Fruit fly (Drosophila melanogaster) whole organism, embryonic: ENCODE data around the gene CG13670.

Experiments used
- Ada2b ChIP-seq: fragments of 200-800 bp; sonication (Bioruptor generic); IDR thresholded peaks from 2 replicates; pipeline ENCODE4 v1.3.6; 2022; ENCODE audit warnings: missing biosample characterization, missing genetic modification characterization
- Atf6 ChIP-seq: fragments of 200-800 bp; sonication (Bioruptor generic); IDR thresholded peaks from 2 replicates; pipeline ENCODE4 v1.3.6; 2022; ENCODE audit warnings: missing biosample characterization, missing genetic modification characterization
- CG10366 ChIP-seq: fragments of 200-800 bp; sonication (Bioruptor generic); IDR thresholded peaks from 2 replicates; pipeline ENCODE4 v1.3.6; 2022; ENCODE audit warnings: missing biosample characterization, missing genetic modification characterization
- CG11560 ChIP-seq: fragments of 200-800 bp; sonication (Bioruptor generic); IDR thresholded peaks from 3 replicates; pipeline ENCODE4 v1.3.6; 2022; ENCODE audit warnings: missing biosample characterization, missing genetic modification characterization
- CG11723 ChIP-seq: fragments of 200-800 bp; sonication (Bioruptor generic); optimal IDR thresholded peaks from 2 replicates; lab custom pipeline; 2017; ENCODE audit warnings: missing biosample characterization, mild to moderate bottlenecking, missing genetic modification characterization
- CG12219 ChIP-seq: fragments of 200-800 bp; sonication (Bioruptor generic); optimal IDR thresholded peaks from 3 replicates; lab custom pipeline; 2018; ENCODE audit warnings: missing biosample characterization, mild to moderate bottlenecking, missing genetic modification characterization
- CG1233 ChIP-seq: fragments of 200-800 bp; sonication (Bioruptor generic); optimal IDR thresholded peaks from 4 replicates; lab custom pipeline; 2018; ENCODE audit warnings: missing biosample characterization, mild to moderate bottlenecking, missing genetic modification characterization
- CG14441 ChIP-seq: fragments of 200-800 bp; sonication (Bioruptor generic); IDR thresholded peaks from 2 replicates; pipeline ENCODE4 v1.3.6; 2022; ENCODE audit warnings: missing biosample characterization, missing genetic modification characterization
- CG14860 ChIP-seq: fragments of 200-800 bp; sonication (Bioruptor generic); IDR thresholded peaks from 3 replicates; pipeline ENCODE4 v1.3.6; 2022; ENCODE audit warnings: missing biosample characterization, missing genetic modification characterization; ENCODE audit not compliant: partially characterized antibody
- CG1602 ChIP-seq: fragments of 200-800 bp; sonication (Bioruptor generic); optimal IDR thresholded peaks from 3 replicates; lab custom pipeline; 2016; ENCODE audit warnings: missing biosample characterization, missing genetic modification characterization
- CG17912 ChIP-seq: fragments of 200-800 bp; sonication (Bioruptor generic); optimal IDR thresholded peaks from 2 replicates; lab custom pipeline; 2018; ENCODE audit warnings: missing biosample characterization, mild to moderate bottlenecking, missing genetic modification characterization
- CG2678 ChIP-seq: fragments of 200-800 bp; sonication (Bioruptor generic); optimal IDR thresholded peaks from 3 replicates; lab custom pipeline; 2019; ENCODE audit warnings: missing biosample characterization, mild to moderate bottlenecking, missing genetic modification characterization, moderate library complexity
- CG31441 ChIP-seq: fragments of 200-800 bp; sonication (Bioruptor generic); IDR thresholded peaks from 2 replicates; pipeline ENCODE4 v1.3.6; 2022; ENCODE audit warnings: missing biosample characterization, missing genetic modification characterization
- CG43689 ChIP-seq: fragments of 200-800 bp; sonication (Bioruptor generic); IDR thresholded peaks from 2 replicates; pipeline ENCODE4 v1.3.6; 2022; ENCODE audit warnings: missing biosample characterization, missing genetic modification characterization
- CG4617 ChIP-seq: fragments of 200-800 bp; sonication (Bioruptor generic); optimal IDR thresholded peaks from 3 replicates; lab custom pipeline; 2016; ENCODE audit warnings: missing biosample characterization, missing genetic modification characterization, borderline replicate concordance
- CG6791 ChIP-seq: fragments of 200-800 bp; sonication (Bioruptor generic); IDR thresholded peaks from 3 replicates; pipeline ENCODE4 v1.3.6; 2022; ENCODE audit warnings: missing biosample characterization, missing genetic modification characterization; ENCODE audit not compliant: partially characterized antibody
- CG7839 ChIP-seq: fragments of 200-800 bp; sonication (Bioruptor generic); optimal IDR thresholded peaks from 3 replicates; lab custom pipeline; 2018; ENCODE audit warnings: missing biosample characterization, mild to moderate bottlenecking, missing genetic modification characterization, moderate library complexity
- CG7963 ChIP-seq: fragments of 200-800 bp; sonication (Bioruptor generic); IDR thresholded peaks from 3 replicates; pipeline ENCODE4 v1.3.6; 2022; ENCODE audit warnings: missing biosample characterization, missing genetic modification characterization; ENCODE audit not compliant: partially characterized antibody
- CG8944 ChIP-seq: fragments of 200-800 bp; sonication (Bioruptor generic); optimal IDR thresholded peaks from 3 replicates; lab custom pipeline; 2016; ENCODE audit warnings: missing biosample characterization, missing genetic modification characterization
- CoRest ChIP-seq: fragments of 200-800 bp; sonication (Bioruptor generic); optimal IDR thresholded peaks from 3 replicates; lab custom pipeline; 2018; ENCODE audit warnings: missing biosample characterization, mild to moderate bottlenecking, missing genetic modification characterization, moderate library complexity
- Dad ChIP-seq: fragments of 200-800 bp; sonication (Bioruptor generic); optimal IDR thresholded peaks from 3 replicates; lab custom pipeline; 2016; ENCODE audit warnings: missing biosample characterization, missing genetic modification characterization
- Dll ChIP-seq: fragments of 200-800 bp; sonication (Bioruptor generic); IDR thresholded peaks from 4 replicates; pipeline ENCODE4 v1.3.6; 2022; ENCODE audit warnings: missing biosample characterization, missing genetic modification characterization; ENCODE audit not compliant: partially characterized antibody
- Dref ChIP-seq: fragments of 200-800 bp; sonication (Bioruptor generic); IDR thresholded peaks from 2 replicates; pipeline ENCODE4 v1.3.6; 2022; ENCODE audit warnings: missing biosample characterization, missing genetic modification characterization
- Gsc ChIP-seq: fragments of 200-800 bp; sonication (Bioruptor generic); IDR thresholded peaks from 2 replicates; pipeline ENCODE4 v1.3.6; 2022; ENCODE audit warnings: missing biosample characterization, missing genetic modification characterization
- HHEX ChIP-seq: fragments of 200-800 bp; sonication (Bioruptor generic); optimal IDR thresholded peaks from 3 replicates; lab custom pipeline; 2017; ENCODE audit warnings: missing biosample characterization, mild to moderate bottlenecking, missing genetic modification characterization, missing genetic modification reagents
- HLH3B ChIP-seq: fragments of 200-800 bp; sonication (Bioruptor generic); IDR thresholded peaks from 2 replicates; pipeline ENCODE4 v1.3.6; 2022; ENCODE audit warnings: missing biosample characterization, missing genetic modification characterization
- Lpt ChIP-seq: fragments of >200 bp; optimal IDR thresholded peaks from 2 replicates; lab custom pipeline; 2018; ENCODE audit warnings: missing biosample characterization, missing genetic modification characterization
- Oli ChIP-seq: fragments of 200-800 bp; sonication (Bioruptor generic); optimal IDR thresholded peaks from 2 replicates; lab custom pipeline; 2018; ENCODE audit warnings: missing biosample characterization, mild to moderate bottlenecking, missing genetic modification characterization, moderate library complexity
- Ptx1 ChIP-seq: fragments of 200-800 bp; sonication (Bioruptor generic); IDR thresholded peaks from 2 replicates; pipeline ENCODE4 v1.3.6; 2022; ENCODE audit warnings: missing biosample characterization, missing genetic modification characterization
- Six4 ChIP-seq: fragments of 200-800 bp; sonication (Bioruptor generic); optimal IDR thresholded peaks from 2 replicates; lab custom pipeline; 2016; ENCODE audit warnings: missing biosample characterization, missing genetic modification characterization
- Tbp ChIP-seq: fragments of >200 bp; optimal IDR thresholded peaks from 2 replicates; lab custom pipeline; 2018; ENCODE audit warnings: missing biosample characterization, missing genetic modification characterization
- ash1 ChIP-seq: fragments of 200-800 bp; sonication (Bioruptor generic); optimal IDR thresholded peaks from 2 replicates; lab custom pipeline; 2018; ENCODE audit warnings: missing biosample characterization, mild to moderate bottlenecking, missing genetic modification characterization
- cg ChIP-seq: fragments of 200-800 bp; sonication (Bioruptor generic); optimal IDR thresholded peaks from 3 replicates; lab custom pipeline; 2019; ENCODE audit warnings: missing biosample characterization, mild to moderate bottlenecking, missing genetic modification characterization, moderate library complexity
- ci ChIP-seq: fragments of 200-800 bp; sonication (Bioruptor generic); IDR thresholded peaks from 3 replicates; pipeline ENCODE4 v1.3.6; 2022; ENCODE audit warnings: missing biosample characterization, missing genetic modification characterization
- crc ChIP-seq: fragments of 200-800 bp; sonication (Bioruptor generic); optimal IDR thresholded peaks from 2 replicates; lab custom pipeline; 2016; ENCODE audit warnings: missing biosample characterization, missing genetic modification characterization
- disco-r ChIP-seq: fragments of 200-800 bp; sonication (Bioruptor generic); optimal IDR thresholded peaks from 2 replicates; lab custom pipeline; 2016; ENCODE audit warnings: missing biosample characterization, missing genetic modification characterization
- emc ChIP-seq: fragments of 200-800 bp; sonication (Bioruptor generic); optimal IDR thresholded peaks from 2 replicates; lab custom pipeline; 2016; ENCODE audit warnings: missing biosample characterization, missing genetic modification characterization
- esg ChIP-seq: fragments of 200-800 bp; sonication (Bioruptor generic); conservative IDR thresholded peaks from 2 replicates; pipeline ENCODE4 v1.3.6; 2022; ENCODE audit warnings: missing biosample characterization, missing genetic modification characterization
- fd96Cb ChIP-seq: fragments of 200-800 bp; sonication (Bioruptor generic); optimal IDR thresholded peaks from 2 replicates; lab custom pipeline; 2018; ENCODE audit warnings: missing biosample characterization, mild to moderate bottlenecking, missing genetic modification characterization, moderate library complexity
- hkb ChIP-seq, 2 experiments: fragments of 200-800 bp in 1 of 2; fragments of >200 bp in 1 of 2; sonication (Bioruptor generic) in 1 of 2; IDR thresholded peaks in 1 of 2; optimal IDR thresholded peaks in 1 of 2; 2 replicates each; pipeline versions ENCODE4 v1.3.6 to Lab custom; 2017 to 2022; ENCODE audit warnings: missing biosample characterization in 1 of 2, missing genetic modification characterization in 1 of 2
- insv ChIP-seq, 2 experiments: fragments of 200-800 bp; sonication (Bioruptor generic); optimal IDR thresholded peaks; 3 replicates each; lab custom pipeline; 2016 to 2018; ENCODE audit warnings: missing biosample characterization in 2 of 2, missing genetic modification characterization in 2 of 2
- lab ChIP-seq: fragments of 200-800 bp; sonication (Bioruptor generic); optimal IDR thresholded peaks from 3 replicates; lab custom pipeline; 2017; ENCODE audit warnings: missing biosample characterization, missing genetic modification characterization, mild to moderate bottlenecking, moderate library complexity, missing genetic modification reagents
- mirr ChIP-seq: fragments of 200-800 bp; sonication (Bioruptor generic); optimal IDR thresholded peaks from 3 replicates; lab custom pipeline; 2018; ENCODE audit warnings: missing biosample characterization, mild to moderate bottlenecking, missing genetic modification characterization
- org-1 ChIP-seq: fragments of 200-800 bp; sonication (Bioruptor generic); optimal IDR thresholded peaks from 2 replicates; lab custom pipeline; 2017; ENCODE audit warnings: missing biosample characterization, missing genetic modification characterization
- run ChIP-seq: fragments of 200-800 bp; sonication (Bioruptor generic); optimal IDR thresholded peaks from 3 replicates; lab custom pipeline; 2018; ENCODE audit warnings: missing biosample characterization, mild to moderate bottlenecking, missing genetic modification characterization
- shn ChIP-seq: fragments of 200-800 bp; sonication (Bioruptor generic); optimal IDR thresholded peaks from 3 replicates; lab custom pipeline; 2016; ENCODE audit warnings: missing biosample characterization, missing genetic modification characterization
- slp2 ChIP-seq: fragments of 200-800 bp; sonication (Bioruptor generic); optimal IDR thresholded peaks from 2 replicates; lab custom pipeline; 2016; ENCODE audit warnings: missing biosample characterization, missing genetic modification characterization
- tgo ChIP-seq: fragments of 200-800 bp; sonication (Bioruptor generic); IDR thresholded peaks from 3 replicates; pipeline ENCODE4 v1.3.6; 2022; ENCODE audit warnings: missing biosample characterization, missing genetic modification characterization
- tin ChIP-seq: fragments of 200-800 bp; sonication (Bioruptor generic); optimal IDR thresholded peaks from 3 replicates; lab custom pipeline; 2016; ENCODE audit warnings: missing biosample characterization, missing genetic modification characterization
- vfl ChIP-seq: fragments of 200-800 bp; sonication (Bioruptor generic); optimal IDR thresholded peaks from 2 replicates; lab custom pipeline; 2016; ENCODE audit warnings: missing biosample characterization, missing genetic modification characterization
- yki ChIP-seq: fragments of >200 bp; optimal IDR thresholded peaks from 3 replicates; lab custom pipeline; 2018
- z ChIP-seq: fragments of 200-800 bp; sonication (Bioruptor generic); IDR thresholded peaks from 3 replicates; pipeline ENCODE4 v1.3.6; 2022; ENCODE audit warnings: missing biosample characterization, missing genetic modification characterization

Gene CG13670

dm6 chr3L:8347346-8347745 lies 26.8 kb downstream of the CG13670 start (continued):
- TF ChIP-seq Atf6 (GFP tag; lab: Robert Waterston, UW) (peak; percentile 40; the same call in 1 of the 2 replicates), fd96Cb (no peak), CG2678 (tag; lab: Kevin White, UChicago) (no peak), CG7839 (tag; lab: Kevin White, UChicago) (no peak), Oli (tag; lab: Kevin White, UChicago) (no peak), Six4 (GFP tag; lab: Kevin White, UChicago) (no peak), z (GFP tag; lab: Robert Waterston, UW) (0 out of 3 replicates have a peak, but pooled peaks have one; percentile 28), CoRest (tag; lab: Kevin White, UChicago) (no peak), HHEX (peak; percentile 51), Lpt (GFP tag; lab: Kevin White, UChicago) (no peak), vfl (GFP tag; lab: Kevin White, UChicago) (no peak), Dad (GFP tag; lab: Kevin White, UChicago) (no peak), run (tag; lab: Kevin White, UChicago) (no peak), Ptx1 (GFP tag; lab: Robert Waterston, UW) (no peak), disco-r (GFP tag; lab: Kevin White, UChicago) (no peak), CG31441 (GFP tag; lab: Robert Waterston, UW) (no peak), CG10366 (GFP tag; lab: Robert Waterston, UW) (no peak), esg (GFP tag; lab: Robert Waterston, UW) (no peak), CG11560 (no peak), shn (GFP tag; lab: Kevin White, UChicago) (no peak), CG4617 (no peak), tgo (no peak), CG8944 (GFP tag; lab: Kevin White, UChicago) (no peak), yki (no peak), Ada2b (GFP tag; lab: Robert Waterston, UW) (no peak), Dref (GFP tag; lab: Robert Waterston, UW) (no peak), CG17912 (no peak), insv (GFP tag; optimal IDR thresholded peaks at IDR 0.05; lab: Kevin White, UChicago) (no peak), Gsc (GFP tag; lab: Robert Waterston, UW) (no peak), crc (no peak), ash1 (GFP tag; lab: Kevin White, UChicago) (no peak), hkb (optimal IDR thresholded peaks at IDR 0.05; lab: Kevin White, UChicago) (no peak), hkb (GFP tag; IDR thresholded peaks at IDR 0.05; lab: Robert Waterston, UW) (peak; percentile 75), CG14441 (GFP tag; lab: Robert Waterston, UW) (0 out of 2 replicates have a peak, but pooled peaks have one; percentile 24), org-1 (peak; percentile 36), tin (GFP tag; lab: Kevin White, UChicago) (no peak), cg (GFP tag; lab: Kevin White, UChicago) (no peak), emc (no peak), CG6791 (no peak), HLH3B (GFP tag; lab: Robert Waterston, UW) (peak; percentile 45; the same call in 1 of the 2 replicates), mirr (GFP tag; lab: Kevin White, UChicago) (peak; percentile 13), CG14860 (GFP tag; lab: Robert Waterston, UW) (no peak), CG1233 (GFP tag; lab: Kevin White, UChicago) (no peak), lab (no peak), Tbp (GFP tag; lab: Kevin White, UChicago) (no peak), CG1602 (GFP tag; lab: Kevin White, UChicago) (no peak), CG7963 (GFP tag; lab: Robert Waterston, UW) (no peak), CG12219 (GFP tag; lab: Kevin White, UChicago) (no peak), CG11723 (GFP tag; lab: Kevin White, UChicago) (no peak), Dll (GFP tag; lab: Robert Waterston, UW) (no peak), ci (GFP tag; lab: Robert Waterston, UW) (peak; percentile 71; the same call in 2 of the 3 replicates), slp2 (no peak), CG43689 (GFP tag; lab: Robert Waterston, UW) (no peak)
